Worm (Caenorhabditis elegans) whole organism, L4 larva: Measurements from ENCODE around the gene srt-8.

Experiments used
- F44E2.7 ChIP-seq: fragments of 200-800 bp; sonication (Bioruptor generic); IDR thresholded peaks from 2 replicates; pipeline ENCODE4 v2.1.2; 2022; ENCODE audit warnings: missing genetic modification characterization, missing compliant biosample characterization
- Y48G9A.11 ChIP-seq: fragments of 200-800 bp; sonication (Bioruptor generic); IDR thresholded peaks from 2 replicates; pipeline ENCODE4 v1.3.6; 2022; ENCODE audit warnings: missing genetic modification reagents, missing genetic modification characterization, missing compliant biosample characterization
- egl-43 ChIP-seq: fragments of 200-800 bp; sonication (Bioruptor generic); IDR thresholded peaks from 2 replicates; pipeline ENCODE4 v1.3.6; 2022; ENCODE audit warnings: missing genetic modification reagents, missing genetic modification characterization, missing compliant biosample characterization
- lin-38 ChIP-seq: fragments of 200-800 bp; sonication (Bioruptor generic); IDR thresholded peaks from 2 replicates; pipeline ENCODE4 v1.3.6; 2022; ENCODE audit warnings: missing genetic modification reagents, missing genetic modification characterization, missing compliant biosample characterization
- set-16 ChIP-seq: fragments of 200-800 bp; sonication (Bioruptor generic); IDR thresholded peaks from 2 replicates; pipeline ENCODE4 v1.3.6; 2022; ENCODE audit warnings: missing genetic modification reagents, missing genetic modification characterization, missing compliant biosample characterization
- ztf-7 ChIP-seq: fragments of 150-350 bp; optimal IDR thresholded peaks from 2 replicates; lab custom pipeline; 2014; ENCODE audit warnings: missing biosample characterization, missing genetic modification characterization

The srt-8 gene

ce11 chrV:3132116-3132515, 45.8 kb downstream of the srt-8 start:
- TF ChIP-seq set-16 (peak; percentile 99), Y48G9A.11 (GFP tag; lab: Robert Waterston, UW) (peak; percentile 41; the same call in 1 of the 2 replicates), lin-38 (no peak), egl-43 (0 out of 2 replicates have a peak, but pooled peaks have one; percentile 11), F44E2.7 (GFP tag; lab: Robert Waterston, UW) (peak; percentile 62; the same call in 1 of the 2 replicates)
- TF ChIP-seq, all 104 proteins: peak for 4

- TF ChIP-seq ztf-7 (tag; lab: Kevin White, UChicago) (no peak), set-16 (peak; percentile 76)
Measured at ce11 chrV:3133293-3133755, 47.0 kb downstream of the srt-8 start, which contains the start of gene F02C9.2. Gene F02C9.2, plus strand, starts transcription at chrV:3133705.
